Worm (Caenorhabditis elegans): ENCODE results near the gene C28A5.2.

The C28A5.2 gene

DNA sequence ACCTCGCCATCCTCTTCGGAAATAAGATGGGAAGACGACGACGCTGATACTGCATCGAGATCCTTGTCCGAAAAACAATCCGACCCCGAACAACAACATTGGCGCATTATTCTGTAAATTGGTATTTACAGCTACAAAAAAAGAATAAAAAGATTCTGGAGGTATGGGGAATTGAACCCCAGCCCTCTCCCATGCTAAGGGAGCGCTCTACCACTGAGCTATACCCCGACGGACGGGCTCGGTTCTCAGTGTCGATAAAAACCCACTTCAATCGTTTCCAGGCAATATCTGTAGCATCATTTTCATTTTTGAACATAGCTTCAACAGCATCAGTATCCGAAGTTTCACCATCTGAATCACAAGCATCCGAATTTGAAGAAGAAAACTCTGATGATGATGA lies 10.5 kb downstream of the C28A5.2 start:
- TF ChIP-seq unc-3 (GFP tag; conservative IDR thresholded peaks at IDR 0.05) (peak; percentile 40; the same call in 1 of the 2 replicates), unc-3 (tag; optimal IDR thresholded peaks at IDR 0.05) (no peak), sox-4 (tag; optimal IDR thresholded peaks at IDR 0.05) (peak; percentile 8), Y22D7AL.16 (tag; optimal IDR thresholded peaks at IDR 0.05) (peak; percentile 14), C38D4.7 (GFP tag; optimal IDR thresholded peaks at IDR 0.05) (peak; percentile 15), pat-9 (tag; optimal IDR thresholded peaks at IDR 0.05) (no peak), T23F11.4 (GFP tag; optimal IDR thresholded peaks at IDR 0.05) (peak; percentile 56), sox-2 (GFP tag; IDR thresholded peaks at IDR 0.05) (no peak; the same call in 1 of the 2 replicates), C08G9.2 (tag; optimal IDR thresholded peaks at IDR 0.05) (peak; percentile 10), ceh-45 (GFP tag; IDR thresholded peaks at IDR 0.05) (0 out of 2 replicates have a peak, but pooled peaks have one; percentile 42)

DNA sequence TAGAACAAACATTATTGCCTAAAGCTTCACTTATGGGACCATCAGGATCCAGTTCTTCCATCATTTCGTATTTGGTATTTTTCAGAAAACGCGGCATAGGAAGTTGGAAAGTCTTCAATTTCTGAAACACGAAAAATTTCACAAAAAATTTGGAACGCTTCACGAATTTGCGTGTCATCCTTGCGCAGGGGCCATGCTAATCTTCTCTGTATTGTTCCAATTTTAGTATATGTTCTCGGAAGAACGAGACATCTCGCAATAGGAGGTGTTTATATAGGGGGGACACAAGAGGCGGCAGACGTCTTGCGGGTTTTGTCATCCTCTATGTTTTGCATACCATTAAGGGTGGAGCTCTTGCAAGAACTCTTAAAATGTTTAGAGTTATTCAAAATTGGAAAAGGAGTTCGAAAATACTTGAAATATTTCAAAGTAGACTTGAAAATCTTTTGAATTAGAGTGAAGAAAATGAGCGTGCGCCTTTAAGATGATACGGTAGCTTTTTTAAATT lies 12.6 kb downstream of the C28A5.2 start:
- TF ChIP-seq che-1 (tag; optimal IDR thresholded peaks at IDR 0.05) (peak; percentile 73), npax-4 (tag; optimal IDR thresholded peaks at IDR 0.05) (peak; percentile 48), ceh-19 (GFP tag; optimal IDR thresholded peaks at IDR 0.05) (peak; percentile 63), hlh-6 (tag; optimal IDR thresholded peaks at IDR 0.05) (peak; percentile 67), syd-9 (tag; optimal IDR thresholded peaks at IDR 0.05) (peak; percentile 22), zip-5 (tag; optimal IDR thresholded peaks at IDR 0.05) (peak; percentile 40), pha-2 (tag; optimal IDR thresholded peaks at IDR 0.05) (peak; percentile 64), hlh-15 (tag; optimal IDR thresholded peaks at IDR 0.05) (peak; percentile 32), madf-2 (tag; optimal IDR thresholded peaks at IDR 0.05) (peak; percentile 33), C38D4.7 (GFP tag; optimal IDR thresholded peaks at IDR 0.05) (peak; percentile 70), ceh-6 (GFP tag; optimal IDR thresholded peaks at IDR 0.05) (peak; percentile 42), ceh-2 (tag; optimal IDR thresholded peaks at IDR 0.05) (peak; percentile 63), ceh-24 (tag; optimal IDR thresholded peaks at IDR 0.05) (peak; percentile 40), ttx-3 (tag; optimal IDR thresholded peaks at IDR 0.05) (peak; percentile 54), dmd-4 (tag; optimal IDR thresholded peaks at IDR 0.05; ENCODE audit: borderline replicate concordance) (peak; percentile 24), tbx-2 (tag; optimal IDR thresholded peaks at IDR 0.05) (peak; percentile 7), fax-1 (tag; optimal IDR thresholded peaks at IDR 0.05) (peak; percentile 5), sox-4 (tag; optimal IDR thresholded peaks at IDR 0.05) (peak; percentile 59), fkh-6 (tag; optimal IDR thresholded peaks at IDR 0.05) (peak; percentile 62), C08G9.2 (tag; optimal IDR thresholded peaks at IDR 0.05) (peak; percentile 24), nhr-232 (tag; optimal IDR thresholded peaks at IDR 0.05) (peak; percentile 53), unc-86 (tag; optimal IDR thresholded peaks at IDR 0.05) (peak; percentile 49), ceh-45 (GFP tag; IDR thresholded peaks at IDR 0.05) (peak; percentile 82), ceh-14 (tag; optimal IDR thresholded peaks at IDR 0.05) (peak; percentile 43), pat-9 (tag; optimal IDR thresholded peaks at IDR 0.05) (peak; percentile 66), elt-2 (tag; optimal IDR thresholded peaks at IDR 0.05) (peak; percentile 57), ztf-16 (tag; optimal IDR thresholded peaks at IDR 0.05) (peak; percentile 17), ceh-34 (tag; optimal IDR thresholded peaks at IDR 0.05) (peak; percentile 32), ref-2 (tag; optimal IDR thresholded peaks at IDR 0.05) (peak; percentile 44), Y22D7AL.16 (tag; optimal IDR thresholded peaks at IDR 0.05) (peak; percentile 35), sdc-2 (tag; optimal IDR thresholded peaks at IDR 0.05) (peak; percentile 40), lin-11 (tag; optimal IDR thresholded peaks at IDR 0.05) (peak; percentile 14), K02D7.2 (tag; optimal IDR thresholded peaks at IDR 0.05) (peak; percentile 58), sox-2 (GFP tag; IDR thresholded peaks at IDR 0.05) (peak; percentile 91), unc-3 (GFP tag; conservative IDR thresholded peaks at IDR 0.05) (peak; percentile 80), unc-3 (tag; optimal IDR thresholded peaks at IDR 0.05) (peak; percentile 17)

Measured in whole organism, late embryonic.